Worm (Caenorhabditis elegans) whole organism, L1 larva: ENCODE results near the gene C04C11.1.

Experiments
- C04F5.9 ChIP-seq: sonication (generic microtip); optimal IDR thresholded peaks from 2 replicates; lab custom pipeline; 2016; ENCODE audit warnings: missing genetic modification characterization, missing compliant biosample characterization
- C16A3.4 ChIP-seq: fragments of 150-350 bp; optimal IDR thresholded peaks from 2 replicates; lab custom pipeline; 2014; ENCODE audit warnings: missing biosample characterization, missing genetic modification characterization
- Y116A8C.19 ChIP-seq: sonication (generic microtip); optimal IDR thresholded peaks from 2 replicates; lab custom pipeline; 2016; ENCODE audit warnings: missing compliant biosample characterization, missing genetic modification characterization, borderline replicate concordance
- aha-1 ChIP-seq: fragments of 150-350 bp; optimal IDR thresholded peaks from 2 replicates; lab custom pipeline; 2014; ENCODE audit warnings: missing biosample characterization, missing genetic modification characterization
- aly-2 ChIP-seq: fragments of 150-350 bp; optimal IDR thresholded peaks from 2 replicates; lab custom pipeline; 2014; ENCODE audit warnings: missing biosample characterization, missing genetic modification characterization
- ama-1 ChIP-seq: fragments of 150-350 bp; optimal IDR thresholded peaks from 2 replicates; lab custom pipeline; 2014
- blmp-1 ChIP-seq: fragments of 150-350 bp; optimal IDR thresholded peaks from 2 replicates; lab custom pipeline; 2014; ENCODE audit warnings: missing biosample characterization, missing genetic modification characterization
- ceh-63 ChIP-seq: fragments of 200-800 bp; sonication (Bioruptor generic); optimal IDR thresholded peaks from 2 replicates; lab custom pipeline; 2018; ENCODE audit warnings: mild to moderate bottlenecking, missing genetic modification characterization, missing compliant biosample characterization
- ceh-82 ChIP-seq, 3 experiments: fragments of 150-350 bp in 1 of 3; sonication (generic microtip) in 2 of 3; optimal IDR thresholded peaks; 2 replicates each; lab custom pipeline; 2014 to 2017; ENCODE audit warnings: missing biosample characterization in 3 of 3, missing genetic modification characterization in 3 of 3
- ceh-88 ChIP-seq: fragments of 200-800 bp; sonication (Bioruptor generic); IDR thresholded peaks from 2 replicates; pipeline ENCODE4 v1.3.6; 2022; ENCODE audit warnings: missing genetic modification characterization, missing compliant biosample characterization
- ceh-90 ChIP-seq: sonication (generic microtip); optimal IDR thresholded peaks from 2 replicates; lab custom pipeline; 2016; ENCODE audit warnings: missing genetic modification characterization, missing compliant biosample characterization
- ces-1 ChIP-seq: fragments of 150-350 bp; optimal IDR thresholded peaks from 2 replicates; lab custom pipeline; 2014; ENCODE audit warnings: missing biosample characterization, missing genetic modification reagents, missing genetic modification characterization
- dsc-1 ChIP-seq: sonication (generic microtip); optimal IDR thresholded peaks from 2 replicates; lab custom pipeline; 2016; ENCODE audit warnings: mild to moderate bottlenecking, missing genetic modification characterization, missing compliant biosample characterization
- efl-3 ChIP-seq: fragments of 200-800 bp; sonication (Bioruptor generic); optimal IDR thresholded peaks from 2 replicates; lab custom pipeline; 2018; ENCODE audit warnings: mild to moderate bottlenecking, missing genetic modification characterization, missing compliant biosample characterization
- egl-13 ChIP-seq: sonication (generic microtip); optimal IDR thresholded peaks from 2 replicates; lab custom pipeline; 2016; ENCODE audit warnings: missing genotype, missing genetic modification reagents, missing genetic modification characterization, missing compliant biosample characterization
- egl-27 ChIP-seq, 2 experiments: fragments of 150-350 bp in 1 of 2; sonication (generic microtip); optimal IDR thresholded peaks; 3 replicates each; lab custom pipeline; 2017 to 2018; ENCODE audit warnings: missing biosample characterization in 2 of 2, missing genetic modification characterization in 2 of 2, missing genetic modification reagents in 2 of 2
- elt-2 ChIP-seq: sonication (generic microtip); optimal IDR thresholded peaks from 2 replicates; lab custom pipeline; 2016; ENCODE audit warnings: missing genetic modification characterization, mild to moderate bottlenecking, inconsistent platforms, missing compliant biosample characterization, missing genetic modification reagents
- elt-3 ChIP-seq, 6 experiments: fragments of 150-350 bp in 1 of 6; sonication (generic microtip); optimal IDR thresholded peaks; 2 replicates each; lab custom pipeline; 2017 to 2018; ENCODE audit warnings: missing biosample characterization in 6 of 6, missing genetic modification characterization in 6 of 6, inconsistent platforms in 1 of 6
- fkh-10 ChIP-seq: sonication (generic microtip); optimal IDR thresholded peaks from 2 replicates; lab custom pipeline; 2017; ENCODE audit warnings: missing biosample characterization, missing genetic modification reagents, missing genetic modification characterization
- fkh-8 ChIP-seq: sonication (generic microtip); optimal IDR thresholded peaks from 2 replicates; lab custom pipeline; 2016; ENCODE audit warnings: mild to moderate bottlenecking, missing genetic modification characterization, missing compliant biosample characterization
- fos-1 ChIP-seq: fragments of 150-350 bp; optimal IDR thresholded peaks from 2 replicates; lab custom pipeline; 2014; ENCODE audit warnings: missing biosample characterization, missing genetic modification characterization
- grh-1 ChIP-seq: fragments of 200-800 bp; sonication (Bioruptor generic); IDR thresholded peaks from 2 replicates; pipeline ENCODE4 v1.3.6; 2022; ENCODE audit warnings: missing genetic modification reagents, missing genetic modification characterization, missing compliant biosample characterization
- irx-1 ChIP-seq: sonication (generic microtip); optimal IDR thresholded peaks from 2 replicates; lab custom pipeline; 2016; ENCODE audit warnings: missing genetic modification characterization, missing compliant biosample characterization
- isw-1 ChIP-seq: fragments of 200-800 bp; sonication (Bioruptor generic); IDR thresholded peaks from 2 replicates; pipeline ENCODE4 v1.3.6; 2022; ENCODE audit warnings: missing genetic modification characterization, missing compliant biosample characterization
- jun-1 ChIP-seq: fragments of 150-350 bp; optimal IDR thresholded peaks from 2 replicates; lab custom pipeline; 2014; ENCODE audit warnings: missing biosample characterization, missing genetic modification reagents, missing genetic modification characterization
- lin-13 ChIP-seq: fragments of 150-350 bp; optimal IDR thresholded peaks from 2 replicates; lab custom pipeline; 2014; ENCODE audit warnings: missing biosample characterization, missing genetic modification reagents, missing genetic modification characterization
- lin-35 ChIP-seq, 2 experiments: fragments of 150-350 bp; optimal IDR thresholded peaks; 2 replicates each; lab custom pipeline; 2014; ENCODE audit warnings: missing biosample characterization in 2 of 2, missing genetic modification characterization in 2 of 2, missing genetic modification reagents in 2 of 2
- lin-39 ChIP-seq: fragments of 150-350 bp; optimal IDR thresholded peaks from 2 replicates; lab custom pipeline; 2014; ENCODE audit warnings: missing biosample characterization, missing genetic modification reagents, missing genetic modification characterization
- lir-3 ChIP-seq: sonication (generic microtip); optimal IDR thresholded peaks from 2 replicates; lab custom pipeline; 2016; ENCODE audit warnings: mild to moderate bottlenecking, missing genetic modification characterization, moderate library complexity, missing compliant biosample characterization; ENCODE audit not compliant: poor library complexity
- mep-1 ChIP-seq: fragments of 150-350 bp; optimal IDR thresholded peaks from 2 replicates; lab custom pipeline; 2014; ENCODE audit warnings: missing biosample characterization, missing genetic modification characterization
- nhr-11 ChIP-seq: fragments of 150-350 bp; optimal IDR thresholded peaks from 2 replicates; lab custom pipeline; 2014; ENCODE audit warnings: missing biosample characterization, missing genetic modification characterization
- nhr-12 ChIP-seq: sonication (generic microtip); optimal IDR thresholded peaks from 2 replicates; lab custom pipeline; 2017; ENCODE audit warnings: missing biosample characterization, missing genetic modification characterization
- nhr-19 ChIP-seq: fragments of 200-800 bp; sonication (Bioruptor generic); conservative IDR thresholded peaks from 2 replicates; pipeline ENCODE4 v1.3.6; 2022; ENCODE audit warnings: missing genetic modification characterization, missing compliant biosample characterization
- nhr-47 ChIP-seq: sonication (generic microtip); optimal IDR thresholded peaks from 2 replicates; lab custom pipeline; 2016; ENCODE audit warnings: mild to moderate bottlenecking, missing genetic modification characterization, moderate library complexity, missing compliant biosample characterization
- nhr-77 ChIP-seq: fragments of 150-350 bp; optimal IDR thresholded peaks from 2 replicates; lab custom pipeline; 2014; ENCODE audit warnings: missing biosample characterization, missing genetic modification characterization
- nhr-84 ChIP-seq: sonication (generic microtip); optimal IDR thresholded peaks from 2 replicates; lab custom pipeline; 2017; ENCODE audit warnings: missing biosample characterization, missing genetic modification characterization
- nhr-85 ChIP-seq: sonication (generic microtip); peaks from one replicate; lab custom pipeline; 2016; ENCODE audit warnings: missing genetic modification characterization, inconsistent platforms, missing compliant biosample characterization
- nhr-90 ChIP-seq: sonication (generic microtip); optimal IDR thresholded peaks from 2 replicates; lab custom pipeline; 2016; ENCODE audit warnings: mild to moderate bottlenecking, missing genetic modification characterization, missing compliant biosample characterization; ENCODE audit not compliant: poor library complexity
- rnt-1 ChIP-seq: sonication (generic microtip); optimal IDR thresholded peaks from 2 replicates; lab custom pipeline; 2016; ENCODE audit warnings: mild to moderate bottlenecking, missing genetic modification characterization, moderate library complexity, missing compliant biosample characterization
- snpc-4 ChIP-seq: fragments of 150-350 bp; optimal IDR thresholded peaks from 2 replicates; lab custom pipeline; 2014; ENCODE audit warnings: missing biosample characterization, missing genetic modification characterization
- sup-37 ChIP-seq: fragments of 200-800 bp; sonication (Bioruptor generic); optimal IDR thresholded peaks from 2 replicates; lab custom pipeline; 2018; ENCODE audit warnings: mild to moderate bottlenecking, missing genetic modification characterization, missing compliant biosample characterization
- unc-30 ChIP-seq: sonication (generic microtip); optimal IDR thresholded peaks from 2 replicates; lab custom pipeline; 2017; ENCODE audit warnings: missing biosample characterization, missing genetic modification characterization
- vab-15 ChIP-seq: sonication (generic microtip); optimal IDR thresholded peaks from 2 replicates; lab custom pipeline; 2017; ENCODE audit warnings: missing genotype, mild to moderate bottlenecking, missing genetic modification characterization, missing compliant biosample characterization
- xbp-1 ChIP-seq: sonication (generic microtip); optimal IDR thresholded peaks from 2 replicates; lab custom pipeline; 2016; ENCODE audit warnings: missing genetic modification characterization, missing compliant biosample characterization
- zag-1 ChIP-seq: fragments of 150-350 bp; optimal IDR thresholded peaks from 2 replicates; lab custom pipeline; 2014; ENCODE audit warnings: missing biosample characterization, missing genetic modification characterization
- zip-4 ChIP-seq: fragments of 200-800 bp; sonication (Bioruptor generic); optimal IDR thresholded peaks from 2 replicates; lab custom pipeline; 2018; ENCODE audit warnings: mild to moderate bottlenecking, missing genetic modification characterization, moderate library complexity, missing compliant biosample characterization
- ztf-11 ChIP-seq, 2 experiments: sonication (generic microtip); optimal IDR thresholded peaks; 2 replicates each; lab custom pipeline; 2016 to 2017; ENCODE audit warnings: missing genetic modification characterization in 2 of 2, missing biosample characterization in 1 of 2, missing compliant biosample characterization in 1 of 2
- ztf-4 ChIP-seq: fragments of 150-350 bp; optimal IDR thresholded peaks from 2 replicates; lab custom pipeline; 2014; ENCODE audit warnings: missing biosample characterization, missing genetic modification characterization

C04C11.1 gene

ce11 chrX:14012417-14012816 lies 8.0 kb upstream of the C04C11.1 start, which contains the start of gene tbc-19:
Gene tbc-19 (minus strand): TSS chrX:14012517.
- TF ChIP-seq nhr-19 (GFP tag; lab: Robert Waterston, UW) (no peak), sup-37 (GFP tag; lab: Kevin White, UChicago) (no peak), xbp-1 (no peak), efl-3 (no peak), ces-1 (no peak)
- TF ChIP-seq, all 84 proteins: peak for 0

- TF ChIP-seq ztf-11 (tag; optimal IDR thresholded peaks at IDR 0.05; lab: Kevin White, UChicago): no peak
- no peak for TF ChIP-seq irx-1 (tag; lab: Kevin White, UChicago)
- TF ChIP-seq Y116A8C.19 (tag; lab: Kevin White, UChicago): no peak
- no peak for TF ChIP-seq nhr-84 (tag; lab: Kevin White, UChicago)
- TF ChIP-seq ces-1: no peak
- no peak for TF ChIP-seq C16A3.4 (tag; lab: Kevin White, UChicago)
- TF ChIP-seq snpc-4 (tag; lab: Kevin White, UChicago): no peak
Measured at ce11 chrX:14015366-14015765, 5.0 kb upstream of the C04C11.1 start, which contains the start of gene C04C11.25. Gene C04C11.25 (minus strand): TSS chrX:14015466.

ce11 chrX:14015808-14016207 lies 4.6 kb upstream of the C04C11.1 start:
- TF ChIP-seq Y116A8C.19 (tag; lab: Kevin White, UChicago) (no peak), ama-1 (lab: Kevin White, UChicago) (no peak), fkh-8 (tag; lab: Kevin White, UChicago) (peak; percentile 78), mep-1 (tag; lab: Kevin White, UChicago) (peak; percentile 74), nhr-12 (tag; lab: Kevin White, UChicago) (no peak), elt-2 (peak; percentile 60), lir-3 (tag; lab: Kevin White, UChicago) (peak; percentile 19), lin-39 (tag; lab: Kevin White, UChicago) (no peak), ceh-90 (tag; lab: Kevin White, UChicago) (no peak), C04F5.9 (tag; lab: Kevin White, UChicago) (no peak), isw-1 (peak; percentile 53), nhr-47 (tag; lab: Kevin White, UChicago) (peak; percentile 88), snpc-4 (tag; lab: Kevin White, UChicago) (peak; percentile 47), lin-35 (GFP tag; optimal IDR thresholded peaks at IDR 0.05; lab: Kevin White, UChicago) (peak; percentile 47 to 78), ceh-88 (GFP tag; lab: Robert Waterston, UW) (peak; percentile 48; the same call in 1 of the 2 replicates), zip-4 (GFP tag; lab: Kevin White, UChicago) (peak; percentile 1), fkh-10 (peak; percentile 48), grh-1 (peak; percentile 30), ceh-63 (peak; percentile 5), nhr-90 (tag; lab: Kevin White, UChicago) (peak; percentile 85), lin-13 (GFP tag; lab: Kevin White, UChicago) (peak; percentile 22), rnt-1 (tag; lab: Kevin White, UChicago) (peak; percentile 81), zag-1 (tag; lab: Kevin White, UChicago) (peak; percentile 47), vab-15 (tag; lab: Kevin White, UChicago) (no peak), nhr-11 (peak; percentile 1), ceh-82 (tag; optimal IDR thresholded peaks at IDR 0.05; lab: Kevin White, UChicago) (peak; percentile 68 to 87 (median 69)), egl-27 (tag; optimal IDR thresholded peaks at IDR 0.05; lab: Kevin White, UChicago) (peak in 1 of 2 experiments; percentile 16), egl-13 (tag; lab: Kevin White, UChicago) (peak; percentile 76), ztf-4 (peak; percentile 61), aly-2 (peak; percentile 48), dsc-1 (tag; lab: Kevin White, UChicago) (peak; percentile 89), nhr-85 (tag; lab: Kevin White, UChicago) (peak; percentile 60), unc-30 (tag; lab: Kevin White, UChicago) (no peak), sup-37 (GFP tag; lab: Kevin White, UChicago) (peak; percentile 52), nhr-77 (tag; lab: Kevin White, UChicago) (peak; percentile 80), nhr-84 (tag; lab: Kevin White, UChicago) (no peak), jun-1 (tag; lab: Kevin White, UChicago) (peak; percentile 37), blmp-1 (peak; percentile 56), aha-1 (tag; lab: Kevin White, UChicago) (no peak), fos-1 (peak; percentile 78), nhr-19 (GFP tag; lab: Robert Waterston, UW) (peak; percentile 83), elt-3 (tag; optimal IDR thresholded peaks at IDR 0.05; lab: Kevin White, UChicago) (peak in 2 of 6 experiments; percentile 31 to 60)
